Worm (Caenorhabditis elegans): ENCODE results near the gene spp-29.

ce11 chrV:17655205-17655604 is 41.4 kb downstream of the spp-29 start:
- TF ChIP-seq unc-62 (GFP tag; optimal IDR thresholded peaks at IDR 0.05) (no peak), sdz-38 (tag; optimal IDR thresholded peaks at IDR 0.05) (no peak), ekl-4 (GFP tag; IDR thresholded peaks at IDR 0.05) (no peak), hrde-1 (tag; optimal IDR thresholded peaks at IDR 0.05; ENCODE audit: borderline replicate concordance) (no peak), cebp-2 (GFP tag; IDR thresholded peaks at IDR 0.05) (no peak), F37B4.10 (GFP tag; IDR thresholded peaks at IDR 0.05) (no peak), bed-1 (GFP tag; IDR thresholded peaks at IDR 0.05) (no peak)

Data from whole organism, young adult.